Worm (Caenorhabditis elegans): Measurements from ENCODE around the gene spe-49.

- TF ChIP-seq pha-4 (tag; optimal IDR thresholded peaks at IDR 0.05) (no peak), snpc-4 (tag; optimal IDR thresholded peaks at IDR 0.05) (no peak), ces-1 (GFP tag; optimal IDR thresholded peaks at IDR 0.05) (no peak), tbx-8 (GFP tag; optimal IDR thresholded peaks at IDR 0.05) (no peak), ceh-83 (GFP tag; optimal IDR thresholded peaks at IDR 0.05) (no peak), sem-2 (GFP tag; optimal IDR thresholded peaks at IDR 0.05) (no peak), unc-39 (tag; optimal IDR thresholded peaks at IDR 0.05) (no peak), nhr-28 (tag; optimal IDR thresholded peaks at IDR 0.05) (no peak), nhr-237 (tag; optimal IDR thresholded peaks at IDR 0.05) (no peak), ceh-39 (tag; optimal IDR thresholded peaks at IDR 0.05) (no peak), unc-62 (GFP tag; optimal IDR thresholded peaks at IDR 0.05) (no peak), blmp-1 (tag; optimal IDR thresholded peaks at IDR 0.05) (no peak)
Measured at ce11 chrV:6331607-6332006, 50.4 kb downstream of the spe-49 start, which contains the start of gene T28C12.1.

Data from whole organism, mixed stage, embryonic.